Fruit fly (Drosophila melanogaster) Kc167 (cell line): Measurements from ENCODE around the gene RpL23A.

Experiments used
- Sin3A ChIP-seq: fragments of >200 bp; optimal IDR thresholded peaks from 2 replicates; lab custom pipeline; 2018; ENCODE audit warnings: missing external identifiers
- h ChIP-seq: fragments of >200 bp; optimal IDR thresholded peaks from 3 replicates; lab custom pipeline; 2018; ENCODE audit warnings: missing external identifiers
- insv ChIP-seq: fragments of >200 bp; optimal IDR thresholded peaks from 3 replicates; lab custom pipeline; 2018; ENCODE audit warnings: missing external identifiers
- ttk ChIP-seq: sonication (Bioruptor generic); optimal IDR thresholded peaks from 2 replicates; lab custom pipeline; 2017; ENCODE audit warnings: missing external identifiers

dm6 chr3L:1664205-1664604 lies 4.2 kb downstream of the RpL23A start:
- TF ChIP-seq h (no peak), Sin3A (lab: Kevin White, UChicago) (no peak), ttk (peak; percentile 82), insv (lab: Kevin White, UChicago) (no peak)
